Worm (Caenorhabditis elegans): Measurements from ENCODE around the gene B0285.6.

- no peak for TF ChIP-seq ceh-79 (tag; optimal IDR thresholded peaks at IDR 0.05)
- TF ChIP-seq D2030.7 (GFP tag; IDR thresholded peaks at IDR 0.05): no peak
- no peak for TF ChIP-seq akir-1 (GFP tag; optimal IDR thresholded peaks at IDR 0.05)
- TF ChIP-seq ztf-18 (tag; optimal IDR thresholded peaks at IDR 0.05): no peak
- TF ChIP-seq ama-1 (optimal IDR thresholded peaks at IDR 0.05): no peak
- TF ChIP-seq ama-1 (GFP tag; optimal IDR thresholded peaks at IDR 0.05): no peak
- TF ChIP-seq sdz-38 (tag; optimal IDR thresholded peaks at IDR 0.05): no peak
- no peak for TF ChIP-seq hmg-20 (GFP tag; IDR thresholded peaks at IDR 0.05)
- TF ChIP-seq ztf-25 (GFP tag; IDR thresholded peaks at IDR 0.05): no peak
- no peak for TF ChIP-seq attf-3 (GFP tag; conservative IDR thresholded peaks at IDR 0.05)
- no peak for TF ChIP-seq ZK185.1 (tag; optimal IDR thresholded peaks at IDR 0.05; ENCODE audit: poor library complexity, severe bottlenecking)
- TF ChIP-seq B0035.1 (tag; optimal IDR thresholded peaks at IDR 0.05): no peak
- TF ChIP-seq F33H1.4 (GFP tag; IDR thresholded peaks at IDR 0.05): no peak
- TF ChIP-seq snpc-3.4 (tag; optimal IDR thresholded peaks at IDR 0.05): no peak
These were observed 41.4 kb downstream of the B0285.6 start for ce11 chrIII:4391319-4391718.
